Worm (Caenorhabditis elegans) whole organism, L2 larva: ENCODE data around the gene srh-272.

Experiments used
- aly-2 ChIP-seq: fragments of 150-350 bp; optimal IDR thresholded peaks from 2 replicates; lab custom pipeline; 2014; ENCODE audit warnings: missing biosample characterization, missing genetic modification characterization
- elt-3 ChIP-seq: sonication (generic microtip); optimal IDR thresholded peaks from 2 replicates; lab custom pipeline; 2017; ENCODE audit warnings: missing biosample characterization, missing genetic modification characterization
- lin-11 ChIP-seq: fragments of 150-350 bp; sonication (generic microtip); optimal IDR thresholded peaks from 2 replicates; lab custom pipeline; 2014; ENCODE audit warnings: missing biosample characterization, missing genetic modification characterization, inconsistent platforms, mixed read lengths
- nhr-10 ChIP-seq: sonication (generic microtip); optimal IDR thresholded peaks from 2 replicates; lab custom pipeline; 2017; ENCODE audit warnings: missing biosample characterization, missing genetic modification characterization
- nhr-11 ChIP-seq: fragments of 150-350 bp; optimal IDR thresholded peaks from 2 replicates; lab custom pipeline; 2014; ENCODE audit warnings: missing biosample characterization, missing genetic modification characterization
- nhr-237 ChIP-seq: fragments of 150-350 bp; optimal IDR thresholded peaks from 2 replicates; lab custom pipeline; 2014; ENCODE audit warnings: missing biosample characterization, missing genetic modification characterization
- nhr-77 ChIP-seq: fragments of 150-350 bp; optimal IDR thresholded peaks from 2 replicates; lab custom pipeline; 2014; ENCODE audit warnings: missing biosample characterization, missing genetic modification characterization
- snpc-4 ChIP-seq: fragments of 150-350 bp; optimal IDR thresholded peaks from 2 replicates; lab custom pipeline; 2014; ENCODE audit warnings: missing biosample characterization, missing genetic modification characterization
- ztf-11 ChIP-seq: sonication (generic microtip); optimal IDR thresholded peaks from 2 replicates; lab custom pipeline; 2017; ENCODE audit warnings: missing biosample characterization, missing genetic modification characterization

DNA sequence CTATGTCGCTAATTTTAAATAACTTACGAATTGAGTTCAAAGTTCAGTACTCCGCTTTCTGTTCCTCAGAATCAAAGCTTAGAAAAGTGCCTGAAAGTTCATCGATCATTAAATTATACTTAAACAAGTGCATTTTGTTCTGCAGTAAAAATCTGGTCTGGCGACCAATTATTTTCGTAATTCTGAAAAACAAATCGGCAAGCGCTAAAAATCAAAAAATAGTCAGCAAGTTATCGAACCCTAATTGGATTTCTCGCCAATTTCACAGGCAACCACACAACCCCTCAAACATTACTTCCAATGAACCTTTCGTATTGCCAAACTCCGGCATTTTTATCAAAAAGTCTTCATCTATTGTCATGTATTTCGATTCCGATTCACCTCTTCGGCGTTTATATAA, at the start of gene srh-272:
- no peak for TF ChIP-seq nhr-10 (tag; lab: Kevin White, UChicago)
- no peak for TF ChIP-seq ztf-11 (tag; lab: Kevin White, UChicago)
- TF ChIP-seq lin-11 (tag; lab: Kevin White, UChicago), result no peak
- no peak for TF ChIP-seq aly-2 (tag; lab: Kevin White, UChicago)
- TF ChIP-seq nhr-237 (tag; lab: Kevin White, UChicago), result no peak
- TF ChIP-seq snpc-4 (tag; lab: Kevin White, UChicago), result no peak
- no peak for TF ChIP-seq nhr-77 (tag; lab: Kevin White, UChicago)
- no peak for TF ChIP-seq nhr-11 (tag; lab: Kevin White, UChicago)
- TF ChIP-seq elt-3, result no peak
